Worm (Caenorhabditis elegans): ENCODE data around the gene F59G1.8.

ce11 chrII:5866920-5867319, 39.4 kb upstream of the F59G1.8 start:
- TF ChIP-seq sptf-1 (tag; optimal IDR thresholded peaks at IDR 0.05) (no peak), M03D4.4 (tag; optimal IDR thresholded peaks at IDR 0.05) (no peak), nhr-237 (tag; optimal IDR thresholded peaks at IDR 0.05) (no peak), mls-2 (tag; optimal IDR thresholded peaks at IDR 0.05) (no peak), ces-1 (GFP tag; optimal IDR thresholded peaks at IDR 0.05) (no peak), unc-62 (GFP tag; optimal IDR thresholded peaks at IDR 0.05) (no peak), elt-1 (tag; optimal IDR thresholded peaks at IDR 0.05; ENCODE audit: borderline replicate concordance, insufficient read depth) (no peak), drap-1 (GFP tag; optimal IDR thresholded peaks at IDR 0.05) (no peak), mab-5 (tag; optimal IDR thresholded peaks at IDR 0.05) (no peak), nhr-76 (tag; optimal IDR thresholded peaks at IDR 0.05) (no peak), unc-39 (tag; optimal IDR thresholded peaks at IDR 0.05) (no peak), lin-13 (tag; optimal IDR thresholded peaks at IDR 0.05) (no peak), nhr-28 (tag; optimal IDR thresholded peaks at IDR 0.05) (no peak)

Measured in whole organism, mixed stage, embryonic.